Worm (Caenorhabditis elegans): ENCODE results near the gene eef-1A.2.

eef-1A.2 gene

ce11 chrX:7823108-7823704 lies at the start of gene eef-1A.2 (continued):
- TF ChIP-seq ttx-3 (tag; optimal IDR thresholded peaks at IDR 0.05) (no peak), ceh-9 (tag; optimal IDR thresholded peaks at IDR 0.05) (no peak), ztf-16 (tag; optimal IDR thresholded peaks at IDR 0.05) (no peak), nhr-232 (tag; optimal IDR thresholded peaks at IDR 0.05) (no peak), pag-3 (tag; optimal IDR thresholded peaks at IDR 0.05; ENCODE audit: borderline replicate concordance) (peak; percentile 31), unc-86 (tag; optimal IDR thresholded peaks at IDR 0.05) (peak; percentile 12), gmeb-2 (tag; optimal IDR thresholded peaks at IDR 0.05) (peak; percentile 7), hlh-13 (GFP tag; optimal IDR thresholded peaks at IDR 0.05) (no peak), fax-1 (tag; optimal IDR thresholded peaks at IDR 0.05) (no peak), tbx-2 (tag; optimal IDR thresholded peaks at IDR 0.05) (peak; percentile 87), ceh-22 (tag; optimal IDR thresholded peaks at IDR 0.05) (peak; percentile 57), ceh-19 (GFP tag; optimal IDR thresholded peaks at IDR 0.05) (no peak), ceh-14 (tag; optimal IDR thresholded peaks at IDR 0.05) (peak; percentile 60), hlh-15 (tag; optimal IDR thresholded peaks at IDR 0.05) (no peak), madf-2 (tag; optimal IDR thresholded peaks at IDR 0.05) (peak; percentile 39), ama-1 (optimal IDR thresholded peaks at IDR 0.05) (no peak), hlh-8 (tag; optimal IDR thresholded peaks at IDR 0.05) (no peak)

DNA sequence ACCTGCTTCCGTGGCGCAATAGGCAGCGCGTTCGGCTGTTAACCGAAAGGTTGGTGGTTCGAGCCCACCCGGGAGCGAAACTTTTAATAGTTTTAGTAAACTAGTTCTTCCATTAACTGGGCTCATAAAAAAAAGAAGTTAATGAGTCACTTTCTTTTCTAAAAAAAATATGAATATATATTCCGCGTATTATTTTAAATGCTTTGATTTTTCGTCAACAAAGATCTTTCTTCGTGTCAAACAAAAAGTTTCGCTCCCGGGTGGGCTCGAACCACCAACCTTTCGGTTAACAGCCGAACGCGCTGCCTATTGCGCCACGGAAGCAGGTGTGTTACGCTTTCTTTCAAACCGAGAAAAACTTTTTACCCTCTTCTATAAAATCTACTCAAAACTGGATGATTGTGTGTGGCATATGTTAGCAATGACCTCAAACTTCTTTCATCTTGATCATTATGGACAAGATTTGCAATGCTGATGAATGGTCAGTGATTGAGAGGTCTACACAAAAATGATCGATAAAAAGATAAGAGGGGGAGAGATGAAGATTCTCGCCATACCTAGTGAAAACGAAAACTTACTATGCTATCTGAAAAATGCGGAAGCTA lies 49.6 kb upstream of the eef-1A.2 start:
- TF ChIP-seq hlh-30 (tag; optimal IDR thresholded peaks at IDR 0.05; ENCODE audit: insufficient read depth) (no peak), pax-1 (tag; optimal IDR thresholded peaks at IDR 0.05) (no peak), ceh-31 (tag; optimal IDR thresholded peaks at IDR 0.05) (no peak), unc-42 (tag; optimal IDR thresholded peaks at IDR 0.05) (no peak), ceh-24 (tag; optimal IDR thresholded peaks at IDR 0.05) (no peak), mec-3 (tag; optimal IDR thresholded peaks at IDR 0.05; ENCODE audit: borderline replicate concordance) (no peak), odd-2 (tag; optimal IDR thresholded peaks at IDR 0.05) (no peak), pag-3 (tag; optimal IDR thresholded peaks at IDR 0.05; ENCODE audit: borderline replicate concordance) (no peak), C08G9.2 (tag; optimal IDR thresholded peaks at IDR 0.05) (no peak), ceh-30 (tag; optimal IDR thresholded peaks at IDR 0.05) (no peak), sox-2 (GFP tag; IDR thresholded peaks at IDR 0.05) (no peak), che-1 (tag; optimal IDR thresholded peaks at IDR 0.05) (no peak), ceh-34 (tag; optimal IDR thresholded peaks at IDR 0.05) (no peak), pat-9 (tag; optimal IDR thresholded peaks at IDR 0.05) (no peak), fkh-10 (GFP tag; optimal IDR thresholded peaks at IDR 0.05) (no peak), elt-2 (tag; optimal IDR thresholded peaks at IDR 0.05) (no peak), sox-4 (tag; optimal IDR thresholded peaks at IDR 0.05) (no peak)

DNA sequence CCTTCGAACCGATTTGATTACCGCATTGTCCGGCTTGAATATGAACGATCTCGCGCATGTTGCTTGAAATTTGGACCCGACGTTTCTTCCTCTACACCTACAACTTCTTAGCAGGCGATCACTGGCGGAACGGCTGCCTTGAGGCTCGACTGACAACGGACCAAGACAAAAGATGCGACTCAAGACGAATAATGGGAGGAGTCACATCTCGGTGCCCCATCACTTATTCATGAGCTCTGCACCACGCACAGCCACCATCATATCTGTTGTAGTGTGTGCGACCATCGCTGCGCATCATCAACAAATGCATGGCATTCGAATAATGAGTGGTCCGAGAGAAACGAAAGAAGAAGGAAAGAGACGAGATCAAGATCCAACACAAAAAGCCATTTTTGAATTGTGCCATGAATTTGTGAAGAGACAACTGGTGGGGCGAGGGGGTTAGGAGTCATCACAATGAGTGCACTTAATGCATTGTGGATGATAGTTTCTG lies 46.9 kb upstream of the eef-1A.2 start, which contains the start of gene mec-7:
Gene mec-7, minus strand, starts transcription at position 181 of the 493 bp plus-strand sequence.
- TF ChIP-seq ceh-31 (tag; optimal IDR thresholded peaks at IDR 0.05) (peak; percentile 28), hlh-30 (tag; optimal IDR thresholded peaks at IDR 0.05; ENCODE audit: insufficient read depth) (no peak)

ce11 chrX:7778786-7779185 lies 44.7 kb upstream of the eef-1A.2 start:
- TF ChIP-seq C38D4.7 (GFP tag; optimal IDR thresholded peaks at IDR 0.05) (no peak), fkh-6 (tag; optimal IDR thresholded peaks at IDR 0.05) (no peak), pha-4 (tag; optimal IDR thresholded peaks at IDR 0.05) (no peak)

Data from whole organism, late embryonic.